Fruit fly (Drosophila melanogaster): ENCODE measurements around the gene per.

Gene per

DNA sequence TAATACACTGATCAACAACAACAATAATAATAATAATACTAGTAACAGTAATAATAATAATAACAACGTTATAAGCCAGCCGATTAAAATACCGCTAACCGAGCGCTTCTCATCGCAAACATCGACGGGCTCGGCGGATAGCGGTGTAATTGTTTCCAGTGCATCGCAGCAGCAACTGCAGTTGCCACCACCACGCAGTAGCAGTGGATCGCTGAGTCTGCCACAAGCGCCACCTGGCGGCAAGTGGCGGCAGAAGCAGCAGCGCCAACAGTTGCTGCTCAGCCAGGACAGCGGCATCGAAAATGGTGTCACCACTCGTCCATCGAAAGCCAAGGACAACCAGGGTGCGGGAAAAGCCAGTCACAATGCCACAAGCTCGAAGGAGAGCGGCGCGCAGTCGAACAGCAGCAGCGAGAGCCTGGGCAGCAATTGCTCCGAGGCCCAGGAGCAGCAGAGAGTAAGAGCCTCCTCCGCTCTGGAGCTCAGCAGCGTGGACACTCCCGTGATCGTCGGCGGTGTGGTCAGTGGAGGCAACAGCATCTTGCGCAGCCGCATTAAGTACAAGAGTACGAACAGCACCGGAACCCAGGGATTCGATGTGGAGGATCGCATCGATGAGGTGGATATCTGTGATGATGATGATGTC is 25.8 kb upstream of the per start (continued):
- TF ChIP-seq insv (GFP tag; optimal IDR thresholded peaks at IDR 0.05) (no peak), Mes4 (GFP tag; optimal IDR thresholded peaks at IDR 0.05) (no peak), CG11398 (GFP tag; optimal IDR thresholded peaks at IDR 0.05) (no peak), CG17829 (tag; optimal IDR thresholded peaks at IDR 0.05) (no peak), sisA (GFP tag; IDR thresholded peaks at IDR 0.05) (no peak), seq (GFP tag; IDR thresholded peaks at IDR 0.05) (no peak), CG12942 (GFP tag; optimal IDR thresholded peaks at IDR 0.05) (no peak), D19A (tag; optimal IDR thresholded peaks at IDR 0.05) (peak; percentile 27), rib (GFP tag; IDR thresholded peaks at IDR 0.05) (no peak), B-H1 (GFP tag; IDR thresholded peaks at IDR 0.05) (no peak), HLH3B (GFP tag; IDR thresholded peaks at IDR 0.05) (no peak), Dp (GFP tag; optimal IDR thresholded peaks at IDR 0.05) (no peak), lab (GFP tag; optimal IDR thresholded peaks at IDR 0.05) (no peak), Deaf1 (tag; optimal IDR thresholded peaks at IDR 0.05) (no peak), Dek (tag; optimal IDR thresholded peaks at IDR 0.05) (no peak), CG11723 (GFP tag; optimal IDR thresholded peaks at IDR 0.05) (no peak), zfh2 (GFP tag; optimal IDR thresholded peaks at IDR 0.05) (no peak), phol (tag; optimal IDR thresholded peaks at IDR 0.05) (peak; percentile 16), CoRest (tag; optimal IDR thresholded peaks at IDR 0.05) (no peak), Max (GFP tag; optimal IDR thresholded peaks at IDR 0.05) (no peak), CG33557 (GFP tag; optimal IDR thresholded peaks at IDR 0.05) (no peak), CG30020 (tag; optimal IDR thresholded peaks at IDR 0.05) (no peak), CG2889 (GFP tag; IDR thresholded peaks at IDR 0.05) (no peak), bsh (GFP tag; optimal IDR thresholded peaks at IDR 0.05) (peak in 1 of 2 experiments; percentile 8), tx (GFP tag; optimal IDR thresholded peaks at IDR 0.05) (no peak), CG10274 (GFP tag; optimal IDR thresholded peaks at IDR 0.05) (no peak), usp (GFP tag; optimal IDR thresholded peaks at IDR 0.05) (no peak), CG31441 (GFP tag; IDR thresholded peaks at IDR 0.05) (0 out of 2 replicates have a peak, but pooled peaks have one; percentile 26), CG12236 (GFP tag; optimal IDR thresholded peaks at IDR 0.05) (no peak), CG14965 (GFP tag; optimal IDR thresholded peaks at IDR 0.05; ENCODE audit: borderline replicate concordance) (peak; percentile 93), CG6854 (GFP tag; optimal IDR thresholded peaks at IDR 0.05) (no peak), Fer2 (tag; optimal IDR thresholded peaks at IDR 0.05) (no peak), fru (optimal IDR thresholded peaks at IDR 0.05) (no peak), az2 (GFP tag; optimal IDR thresholded peaks at IDR 0.05) (no peak), dysf (GFP tag; IDR thresholded peaks at IDR 0.05) (no peak), CG2678 (tag; optimal IDR thresholded peaks at IDR 0.05) (no peak), lov (optimal IDR thresholded peaks at IDR 0.05) (no peak), lov (GFP tag; IDR thresholded peaks at IDR 0.05) (0 out of 3 replicates have a peak, but pooled peaks have one; percentile 50), ewg (GFP tag; optimal IDR thresholded peaks at IDR 0.05) (no peak), MBD-R2 (GFP tag; IDR thresholded peaks at IDR 0.05) (no peak), CG6813 (GFP tag; optimal IDR thresholded peaks at IDR 0.05) (no peak), CG9876 (GFP tag; optimal IDR thresholded peaks at IDR 0.05) (no peak), Aef1 (GFP tag; IDR thresholded peaks at IDR 0.05) (no peak), Ptx1 (GFP tag; IDR thresholded peaks at IDR 0.05) (no peak), CG12391 (tag; optimal IDR thresholded peaks at IDR 0.05) (no peak), cad (GFP tag; optimal IDR thresholded peaks at IDR 0.05) (no peak), Mad (GFP tag; optimal IDR thresholded peaks at IDR 0.05) (no peak), Optix (GFP tag; IDR thresholded peaks at IDR 0.05) (no peak), Lhr (GFP tag; optimal IDR thresholded peaks at IDR 0.05) (no peak), croc (GFP tag; conservative IDR thresholded peaks at IDR 0.05) (no peak), CG13624 (GFP tag; optimal IDR thresholded peaks at IDR 0.05) (no peak), kay (GFP tag; optimal IDR thresholded peaks at IDR 0.05) (no peak)

Data from whole organism, embryonic.